Worm (Caenorhabditis elegans): ENCODE measurements around the gene F59A7.12.
A peak's percentile ranks its signal among the peaks of the same experiment; 100 is the strongest.

F59A7.12 gene

ce11 chrV:2055765-2056504 is 26.0 kb downstream of the F59A7.12 start:
- TF ChIP-seq nhr-11 (tag; optimal IDR thresholded peaks at IDR 0.05) (no peak), C08G9.2 (tag; optimal IDR thresholded peaks at IDR 0.05) (no peak), dmd-4 (tag; optimal IDR thresholded peaks at IDR 0.05; ENCODE audit: borderline replicate concordance) (no peak), che-1 (tag; optimal IDR thresholded peaks at IDR 0.05) (no peak), ets-4 (tag; optimal IDR thresholded peaks at IDR 0.05) (no peak), lim-6 (tag; optimal IDR thresholded peaks at IDR 0.05) (no peak), madf-2 (tag; optimal IDR thresholded peaks at IDR 0.05) (no peak), lin-11 (tag; optimal IDR thresholded peaks at IDR 0.05) (no peak), ceh-45 (GFP tag; IDR thresholded peaks at IDR 0.05) (no peak), ceh-9 (tag; optimal IDR thresholded peaks at IDR 0.05) (no peak), pha-4 (tag; optimal IDR thresholded peaks at IDR 0.05) (no peak), hlh-15 (tag; optimal IDR thresholded peaks at IDR 0.05) (no peak), C38D4.7 (GFP tag; optimal IDR thresholded peaks at IDR 0.05) (no peak), mec-3 (tag; optimal IDR thresholded peaks at IDR 0.05; ENCODE audit: borderline replicate concordance) (no peak), Y22D7AL.16 (tag; optimal IDR thresholded peaks at IDR 0.05) (no peak)

- no peak for TF ChIP-seq ets-4 (tag; optimal IDR thresholded peaks at IDR 0.05)
- TF ChIP-seq T23F11.4 (GFP tag; optimal IDR thresholded peaks at IDR 0.05): no peak
- no peak for TF ChIP-seq lim-6 (tag; optimal IDR thresholded peaks at IDR 0.05)
- TF ChIP-seq ceh-30 (tag; optimal IDR thresholded peaks at IDR 0.05): no peak
- no peak for TF ChIP-seq pax-1 (tag; optimal IDR thresholded peaks at IDR 0.05)
- TF ChIP-seq nfya-1 (tag; optimal IDR thresholded peaks at IDR 0.05): no peak
- TF ChIP-seq ceh-19 (GFP tag; optimal IDR thresholded peaks at IDR 0.05): no peak
- TF ChIP-seq ceh-31 (tag; optimal IDR thresholded peaks at IDR 0.05): no peak
- no peak for TF ChIP-seq eyg-1 (tag; optimal IDR thresholded peaks at IDR 0.05)
These were observed 27.3 kb downstream of the F59A7.12 start, which contains the start of gene comt-3 for ce11 chrV:2057324-2057723. comt-3 (plus strand) TSS chrV:2057537.

ce11 chrV:2066780-2067179 is 36.8 kb downstream of the F59A7.12 start, which contains the start of gene nhr-86:
nhr-86 (minus strand) TSS chrV:2066850.
- TF ChIP-seq elt-2 (tag; optimal IDR thresholded peaks at IDR 0.05) (peak; percentile 2), ref-2 (tag; optimal IDR thresholded peaks at IDR 0.05) (no peak), mec-3 (tag; optimal IDR thresholded peaks at IDR 0.05; ENCODE audit: borderline replicate concordance) (no peak)

- TF ChIP-seq pha-2 (tag; optimal IDR thresholded peaks at IDR 0.05) (no peak), madf-2 (tag; optimal IDR thresholded peaks at IDR 0.05) (no peak), sdc-2 (tag; optimal IDR thresholded peaks at IDR 0.05) (no peak), pqm-1 (tag; optimal IDR thresholded peaks at IDR 0.05) (no peak), C38D4.7 (GFP tag; optimal IDR thresholded peaks at IDR 0.05) (no peak), hlh-13 (GFP tag; optimal IDR thresholded peaks at IDR 0.05) (no peak)
These were observed 37.4 kb downstream of the F59A7.12 start for ce11 chrV:2067419-2067818.

- TF ChIP-seq ceh-30 (tag; optimal IDR thresholded peaks at IDR 0.05): no peak
- no peak for TF ChIP-seq zip-5 (tag; optimal IDR thresholded peaks at IDR 0.05)
- TF ChIP-seq ref-2 (tag; optimal IDR thresholded peaks at IDR 0.05): no peak
- no peak for TF ChIP-seq unc-3 (GFP tag; conservative IDR thresholded peaks at IDR 0.05)
- TF ChIP-seq unc-3 (tag; optimal IDR thresholded peaks at IDR 0.05): no peak
- TF ChIP-seq ceh-48 (tag; optimal IDR thresholded peaks at IDR 0.05): no peak
- no peak for TF ChIP-seq ceh-18 (tag; optimal IDR thresholded peaks at IDR 0.05)
- no peak for TF ChIP-seq ceh-24 (tag; optimal IDR thresholded peaks at IDR 0.05)
- no peak for TF ChIP-seq madf-2 (tag; optimal IDR thresholded peaks at IDR 0.05)
- TF ChIP-seq fax-1 (tag; optimal IDR thresholded peaks at IDR 0.05): no peak
These were observed 38.1 kb downstream of the F59A7.12 start, which contains the start of gene lbp-9 for ce11 chrV:2067985-2068499. lbp-9 (plus strand) TSS chrV:2068449.
